Worm (Caenorhabditis elegans) whole organism, L1 larva: ENCODE measurements around the gene scl-6.
A peak's percentile ranks its signal among the peaks of the same experiment; 100 is the strongest.

Experiments used
- C16A3.4 ChIP-seq: fragments of 150-350 bp; optimal IDR thresholded peaks from 2 replicates; lab custom pipeline; 2014; ENCODE audit warnings: missing biosample characterization, missing genetic modification characterization
- blmp-1 ChIP-seq: fragments of 150-350 bp; optimal IDR thresholded peaks from 2 replicates; lab custom pipeline; 2014; ENCODE audit warnings: missing biosample characterization, missing genetic modification characterization
- ces-1 ChIP-seq: fragments of 150-350 bp; optimal IDR thresholded peaks from 2 replicates; lab custom pipeline; 2014; ENCODE audit warnings: missing biosample characterization, missing genetic modification reagents, missing genetic modification characterization
- dpl-1 ChIP-seq, 3 experiments: fragments of 150-350 bp in 2 of 3; sonication (generic microtip) in 1 of 3; optimal IDR thresholded peaks; 2 replicates each; lab custom pipeline; 2014 to 2017; ENCODE audit warnings: missing biosample characterization in 3 of 3, missing genetic modification characterization in 3 of 3, missing genetic modification reagents in 3 of 3
- efl-1 ChIP-seq, 4 experiments: fragments of 150-350 bp; optimal IDR thresholded peaks in 3 of 4; peaks in 1 of 4; 1 replicate in 1 of 4; 2 replicates in 3 of 4; lab custom pipeline; 2014; ENCODE audit warnings: missing biosample characterization in 2 of 4, missing genetic modification characterization in 2 of 4, missing genetic modification reagents in 2 of 4
- egl-13 ChIP-seq: sonication (generic microtip); optimal IDR thresholded peaks from 2 replicates; lab custom pipeline; 2016; ENCODE audit warnings: missing genotype, missing genetic modification reagents, missing genetic modification characterization, missing compliant biosample characterization
- egl-27 ChIP-seq, 2 experiments: fragments of 150-350 bp in 1 of 2; sonication (generic microtip); optimal IDR thresholded peaks; 3 replicates each; lab custom pipeline; 2017 to 2018; ENCODE audit warnings: missing biosample characterization in 2 of 2, missing genetic modification characterization in 2 of 2, missing genetic modification reagents in 2 of 2
- elt-3 ChIP-seq, 6 experiments: fragments of 150-350 bp in 1 of 6; sonication (generic microtip); optimal IDR thresholded peaks; 2 replicates each; lab custom pipeline; 2017 to 2018; ENCODE audit warnings: missing biosample characterization in 6 of 6, missing genetic modification characterization in 6 of 6, inconsistent platforms in 1 of 6
- grh-1 ChIP-seq: fragments of 200-800 bp; sonication (Bioruptor generic); IDR thresholded peaks from 2 replicates; pipeline ENCODE4 v1.3.6; 2022; ENCODE audit warnings: missing genetic modification reagents, missing genetic modification characterization, missing compliant biosample characterization
- hlh-17 ChIP-seq: fragments of 200-800 bp; sonication (Bioruptor generic); optimal IDR thresholded peaks from 2 replicates; lab custom pipeline; 2018; ENCODE audit warnings: missing genetic modification characterization, mild to moderate bottlenecking, missing compliant biosample characterization, moderate library complexity, borderline replicate concordance
- jun-1 ChIP-seq: fragments of 150-350 bp; optimal IDR thresholded peaks from 2 replicates; lab custom pipeline; 2014; ENCODE audit warnings: missing biosample characterization, missing genetic modification reagents, missing genetic modification characterization
- lin-13 ChIP-seq: fragments of 150-350 bp; optimal IDR thresholded peaks from 2 replicates; lab custom pipeline; 2014; ENCODE audit warnings: missing biosample characterization, missing genetic modification reagents, missing genetic modification characterization
- lin-14 ChIP-seq: fragments of 200-800 bp; sonication (Bioruptor generic); optimal IDR thresholded peaks from 2 replicates; lab custom pipeline; 2018; ENCODE audit warnings: mild to moderate bottlenecking, missing genetic modification characterization, moderate library complexity, missing compliant biosample characterization
- lin-35 ChIP-seq, 2 experiments: fragments of 150-350 bp; optimal IDR thresholded peaks; 2 replicates each; lab custom pipeline; 2014; ENCODE audit warnings: missing biosample characterization in 2 of 2, missing genetic modification characterization in 2 of 2, missing genetic modification reagents in 2 of 2
- lir-3 ChIP-seq: sonication (generic microtip); optimal IDR thresholded peaks from 2 replicates; lab custom pipeline; 2016; ENCODE audit warnings: mild to moderate bottlenecking, missing genetic modification characterization, moderate library complexity, missing compliant biosample characterization; ENCODE audit not compliant: poor library complexity
- lsy-2 ChIP-seq, 2 experiments: fragments of 150-350 bp; optimal IDR thresholded peaks; 2 replicates each; lab custom pipeline; 2014; ENCODE audit warnings: missing biosample characterization in 2 of 2, missing genetic modification characterization in 2 of 2
- mdl-1 ChIP-seq, 2 experiments: fragments of 150-350 bp; optimal IDR thresholded peaks; 2 replicates each; lab custom pipeline; 2014 to 2017; ENCODE audit warnings: missing biosample characterization in 2 of 2, missing genetic modification characterization in 2 of 2, inconsistent platforms in 1 of 2
- nhr-11 ChIP-seq: fragments of 150-350 bp; optimal IDR thresholded peaks from 2 replicates; lab custom pipeline; 2014; ENCODE audit warnings: missing biosample characterization, missing genetic modification characterization
- nhr-12 ChIP-seq: sonication (generic microtip); optimal IDR thresholded peaks from 2 replicates; lab custom pipeline; 2017; ENCODE audit warnings: missing biosample characterization, missing genetic modification characterization
- nhr-19 ChIP-seq: fragments of 200-800 bp; sonication (Bioruptor generic); conservative IDR thresholded peaks from 2 replicates; pipeline ENCODE4 v1.3.6; 2022; ENCODE audit warnings: missing genetic modification characterization, missing compliant biosample characterization
- nhr-20 ChIP-seq: sonication (generic microtip); optimal IDR thresholded peaks from 2 replicates; lab custom pipeline; 2016; ENCODE audit warnings: mild to moderate bottlenecking, missing genetic modification characterization, missing compliant biosample characterization
- nhr-28 ChIP-seq: fragments of 150-350 bp; optimal IDR thresholded peaks from 2 replicates; lab custom pipeline; 2014; ENCODE audit warnings: missing biosample characterization, missing genetic modification characterization
- nhr-71 ChIP-seq: sonication (generic microtip); optimal IDR thresholded peaks from 2 replicates; lab custom pipeline; 2016; ENCODE audit warnings: mild to moderate bottlenecking, missing genetic modification characterization, moderate library complexity, missing compliant biosample characterization
- nhr-85 ChIP-seq: sonication (generic microtip); peaks from one replicate; lab custom pipeline; 2016; ENCODE audit warnings: missing genetic modification characterization, inconsistent platforms, missing compliant biosample characterization
- nhr-90 ChIP-seq: sonication (generic microtip); optimal IDR thresholded peaks from 2 replicates; lab custom pipeline; 2016; ENCODE audit warnings: mild to moderate bottlenecking, missing genetic modification characterization, missing compliant biosample characterization; ENCODE audit not compliant: poor library complexity
- pag-3 ChIP-seq: sonication (generic microtip); optimal IDR thresholded peaks from 2 replicates; lab custom pipeline; 2017; ENCODE audit warnings: missing genetic modification characterization, mild to moderate bottlenecking, missing compliant biosample characterization, antibody characterized with exemption, borderline replicate concordance; ENCODE audit not compliant: insufficient read depth
- skn-1 ChIP-seq: fragments of 150-350 bp; optimal IDR thresholded peaks from 2 replicates; lab custom pipeline; 2014; ENCODE audit warnings: missing biosample characterization, missing genetic modification characterization
- snu-23 ChIP-seq: sonication (generic microtip); optimal IDR thresholded peaks from 2 replicates; lab custom pipeline; 2016; ENCODE audit warnings: missing genetic modification characterization, missing compliant biosample characterization
- swsn-7 ChIP-seq: sonication (generic microtip); optimal IDR thresholded peaks from 2 replicates; lab custom pipeline; 2016; ENCODE audit warnings: missing genetic modification characterization, missing compliant biosample characterization
- tbx-2 ChIP-seq: sonication (generic microtip); optimal IDR thresholded peaks from 2 replicates; lab custom pipeline; 2016; ENCODE audit warnings: missing genetic modification characterization, missing compliant biosample characterization
- tlp-1 ChIP-seq: fragments of 150-350 bp; optimal IDR thresholded peaks from 2 replicates; lab custom pipeline; 2014; ENCODE audit warnings: missing biosample characterization, missing genetic modification characterization
- unc-30 ChIP-seq: sonication (generic microtip); optimal IDR thresholded peaks from 2 replicates; lab custom pipeline; 2017; ENCODE audit warnings: missing biosample characterization, missing genetic modification characterization
- vab-15 ChIP-seq: sonication (generic microtip); optimal IDR thresholded peaks from 2 replicates; lab custom pipeline; 2017; ENCODE audit warnings: missing genotype, mild to moderate bottlenecking, missing genetic modification characterization, missing compliant biosample characterization

scl-6 gene

ce11 chrIV:13078342-13078741 lies 9.8 kb downstream of the scl-6 start:
- TF ChIP-seq lir-3 (tag; lab: Kevin White, UChicago) = no peak

- TF ChIP-seq nhr-19 (GFP tag; lab: Robert Waterston, UW) (peak; percentile 35), snu-23 (GFP tag; lab: Kevin White, UChicago) (peak; percentile 25), vab-15 (tag; lab: Kevin White, UChicago) (no peak), blmp-1 (tag; lab: Kevin White, UChicago) (peak; percentile 5), elt-3 (tag; optimal IDR thresholded peaks at IDR 0.05; lab: Kevin White, UChicago) (peak in 1 of 6 experiments; percentile 43), nhr-85 (tag; lab: Kevin White, UChicago) (peak; percentile 89), C16A3.4 (tag; lab: Kevin White, UChicago) (no peak), lin-14 (GFP tag; lab: Kevin White, UChicago) (peak; percentile 70), nhr-90 (tag; lab: Kevin White, UChicago) (peak; percentile 43), nhr-20 (tag; lab: Kevin White, UChicago) (peak; percentile 60), nhr-71 (tag; lab: Kevin White, UChicago) (peak; percentile 62), lin-35 (GFP tag; optimal IDR thresholded peaks at IDR 0.05; lab: Kevin White, UChicago) (peak in 1 of 2 experiments; percentile 63), hlh-17 (GFP tag; lab: Kevin White, UChicago) (no peak), nhr-12 (no peak), jun-1 (tag; lab: Kevin White, UChicago) (peak; percentile 24), mdl-1 (tag; optimal IDR thresholded peaks at IDR 0.05; lab: Kevin White, UChicago) (peak in 1 of 2 experiments; percentile 18), ces-1 (GFP tag; lab: Kevin White, UChicago) (no peak), grh-1 (GFP tag; lab: Robert Waterston, UW) (peak; percentile 23; the same call in 1 of the 2 replicates)
These were observed 10.6 kb downstream of the scl-6 start, which contains the start of gene C39E9.8 for ce11 chrIV:13079119-13079518. Gene C39E9.8 (plus strand): TSS chrIV:13079446.

ce11 chrIV:13080185-13080584 lies 11.6 kb downstream of the scl-6 start:
- no peak for TF ChIP-seq ces-1 (GFP tag; lab: Kevin White, UChicago)
- TF ChIP-seq nhr-90 (tag; lab: Kevin White, UChicago) = peak; percentile 41
- no peak for TF ChIP-seq nhr-28
- no peak for TF ChIP-seq tlp-1
- no peak for TF ChIP-seq C16A3.4 (tag; lab: Kevin White, UChicago)
- TF ChIP-seq snu-23 (GFP tag; lab: Kevin White, UChicago) = peak; percentile 48
- TF ChIP-seq pag-3 (tag; lab: Kevin White, UChicago) = no peak
- no peak for TF ChIP-seq lir-3 (tag; lab: Kevin White, UChicago)
- no peak for TF ChIP-seq swsn-7 (tag; lab: Kevin White, UChicago)
- TF ChIP-seq dpl-1 (GFP tag; optimal IDR thresholded peaks at IDR 0.05; lab: Kevin White, UChicago) = no peak
- peak; percentile 95 for TF ChIP-seq nhr-85 (tag; lab: Kevin White, UChicago)
- TF ChIP-seq nhr-20 (tag; lab: Kevin White, UChicago) = peak; percentile 47
- TF ChIP-seq efl-1 (optimal IDR thresholded peaks at IDR 0.05; lab: Kevin White, UChicago) = no peak
- peak in 1 of 2 experiments; percentile 40 for TF ChIP-seq efl-1 (GFP tag; optimal IDR thresholded peaks at IDR 0.05 in 1 of 2; lab: Kevin White, UChicago)
- TF ChIP-seq lin-14 (GFP tag; lab: Kevin White, UChicago) = peak; percentile 71
- TF ChIP-seq nhr-11 = peak; percentile 9
- TF ChIP-seq egl-27 (tag; optimal IDR thresholded peaks at IDR 0.05; lab: Kevin White, UChicago) = no peak
- TF ChIP-seq grh-1 (GFP tag; lab: Robert Waterston, UW) = 0 out of 2 replicates have a peak, but pooled peaks have one; percentile 7
- TF ChIP-seq nhr-71 (tag; lab: Kevin White, UChicago) = peak; percentile 59
- no peak for TF ChIP-seq lsy-2 (tag; optimal IDR thresholded peaks at IDR 0.05; lab: Kevin White, UChicago)
- TF ChIP-seq unc-30 (tag; lab: Kevin White, UChicago) = no peak
- no peak for TF ChIP-seq lin-13 (GFP tag; lab: Kevin White, UChicago)
- peak; percentile 6 for TF ChIP-seq tbx-2
- peak in 2 of 6 experiments; percentile 79 to 84 for TF ChIP-seq elt-3 (tag; optimal IDR thresholded peaks at IDR 0.05; lab: Kevin White, UChicago)
- TF ChIP-seq lin-35 (GFP tag; optimal IDR thresholded peaks at IDR 0.05; lab: Kevin White, UChicago) = peak in 1 of 2 experiments; percentile 44
- peak; percentile 28 for TF ChIP-seq skn-1 (tag; lab: Kevin White, UChicago)
- TF ChIP-seq blmp-1 (tag; lab: Kevin White, UChicago) = peak; percentile 39
- TF ChIP-seq vab-15 (tag; lab: Kevin White, UChicago) = no peak
- no peak for TF ChIP-seq egl-13
- TF ChIP-seq nhr-19 (GFP tag; lab: Robert Waterston, UW) = peak; percentile 40; the same call in 1 of the 2 replicates
